Worm (Caenorhabditis elegans) whole organism, young adult: ENCODE measurements around the gene T22C8.1.

Source experiments
- B0019.2 ChIP-seq: fragments of 200-800 bp; sonication (Bioruptor generic); conservative IDR thresholded peaks from 2 replicates; pipeline ENCODE4 v1.3.6; 2022; ENCODE audit warnings: missing genetic modification reagents, missing genetic modification characterization, missing compliant biosample characterization
- B0261.1 ChIP-seq: sonication (generic microtip); optimal IDR thresholded peaks from 2 replicates; lab custom pipeline; 2016; ENCODE audit warnings: mild to moderate bottlenecking, missing genetic modification characterization, moderate library complexity, missing compliant biosample characterization
- B0336.3 ChIP-seq: fragments of 200-800 bp; sonication (Bioruptor generic); IDR thresholded peaks from 2 replicates; pipeline ENCODE4 v1.3.6; 2022; ENCODE audit warnings: missing genetic modification characterization, missing compliant biosample characterization
- C06A6.2 ChIP-seq: fragments of 200-800 bp; sonication (Bioruptor generic); conservative IDR thresholded peaks from 2 replicates; pipeline ENCODE4 v1.3.6; 2022; ENCODE audit warnings: missing genetic modification characterization, missing compliant biosample characterization
- C17E4.6 ChIP-seq: fragments of 200-800 bp; sonication (Bioruptor generic); IDR thresholded peaks from 2 replicates; pipeline ENCODE4 v1.3.6; 2022; ENCODE audit warnings: missing genetic modification reagents, missing genetic modification characterization, missing compliant biosample characterization
- D2030.7 ChIP-seq: fragments of 200-800 bp; sonication (Bioruptor generic); IDR thresholded peaks from 2 replicates; pipeline ENCODE4 v1.3.6; 2022; ENCODE audit warnings: missing genetic modification reagents, missing genetic modification characterization, missing compliant biosample characterization
- F23B12.7 ChIP-seq: sonication (generic microtip); optimal IDR thresholded peaks from 2 replicates; lab custom pipeline; 2017; ENCODE audit warnings: missing genetic modification characterization, mild to moderate bottlenecking, missing compliant biosample characterization, antibody characterized with exemption, moderate library complexity; ENCODE audit not compliant: insufficient read depth
- F33H1.4 ChIP-seq: fragments of 200-800 bp; sonication (Bioruptor generic); IDR thresholded peaks from 2 replicates; pipeline ENCODE4 v1.3.6; 2022; ENCODE audit warnings: missing genetic modification reagents, missing genetic modification characterization, missing compliant biosample characterization
- F57C9.4 ChIP-seq: sonication (generic microtip); optimal IDR thresholded peaks from 2 replicates; lab custom pipeline; 2017; ENCODE audit warnings: mild to moderate bottlenecking, missing genetic modification characterization, missing compliant biosample characterization
- T07F8.4 ChIP-seq: sonication (generic microtip); optimal IDR thresholded peaks from 2 replicates; lab custom pipeline; 2016; ENCODE audit warnings: mild to moderate bottlenecking, missing genetic modification characterization, moderate library complexity, missing compliant biosample characterization
- Y67H2A.10 ChIP-seq: fragments of 200-800 bp; sonication (Bioruptor generic); conservative IDR thresholded peaks from 2 replicates; pipeline ENCODE4 v1.3.6; 2022; ENCODE audit warnings: missing genetic modification reagents, missing genetic modification characterization, missing compliant biosample characterization
- Y95B8A.8 ChIP-seq: fragments of 200-800 bp; sonication (Bioruptor generic); IDR thresholded peaks from 2 replicates; pipeline ENCODE4 v1.3.6; 2022; ENCODE audit warnings: missing genetic modification reagents, missing genetic modification characterization, missing compliant biosample characterization
- ZK185.1 ChIP-seq: sonication (generic microtip); optimal IDR thresholded peaks from 2 replicates; lab custom pipeline; 2016; ENCODE audit warnings: mild to moderate bottlenecking, missing genetic modification characterization, missing compliant biosample characterization; ENCODE audit not compliant: poor library complexity, severe bottlenecking
- attf-3 ChIP-seq: fragments of 200-800 bp; sonication (Bioruptor generic); conservative IDR thresholded peaks from 2 replicates; pipeline ENCODE4 v1.3.6; 2022; ENCODE audit warnings: missing genetic modification reagents, missing genetic modification characterization, missing compliant biosample characterization
- ccch-3 ChIP-seq: fragments of 200-800 bp; sonication (Bioruptor generic); optimal IDR thresholded peaks from 2 replicates; lab custom pipeline; 2018; ENCODE audit warnings: mild to moderate bottlenecking, missing genetic modification characterization, missing compliant biosample characterization
- cebp-1 ChIP-seq, 2 experiments: fragments of 200-800 bp in 1 of 2; sonication (Bioruptor generic) in 1 of 2; sonication (generic microtip) in 1 of 2; IDR thresholded peaks in 1 of 2; optimal IDR thresholded peaks in 1 of 2; 2 replicates each; pipeline versions ENCODE4 v1.3.6 to Lab custom; 2017 to 2022; ENCODE audit warnings: missing compliant biosample characterization in 2 of 2, missing genetic modification characterization in 2 of 2, mild to moderate bottlenecking in 1 of 2, missing genetic modification reagents in 1 of 2, moderate library complexity in 1 of 2
- cebp-2 ChIP-seq: fragments of 200-800 bp; sonication (Bioruptor generic); IDR thresholded peaks from 2 replicates; pipeline ENCODE4 v1.3.6; 2022; ENCODE audit warnings: missing genetic modification characterization, missing compliant biosample characterization
- ceh-100 ChIP-seq: fragments of 200-800 bp; sonication (Bioruptor generic); IDR thresholded peaks from 2 replicates; pipeline ENCODE4 v1.3.6; 2022; ENCODE audit warnings: missing genetic modification reagents, missing genetic modification characterization, missing compliant biosample characterization
- ceh-79 ChIP-seq: sonication (generic microtip); optimal IDR thresholded peaks from 2 replicates; lab custom pipeline; 2017; ENCODE audit warnings: mild to moderate bottlenecking, missing genetic modification characterization, missing compliant biosample characterization
- dox-1 ChIP-seq: fragments of 200-800 bp; sonication (Bioruptor generic); IDR thresholded peaks from 2 replicates; pipeline ENCODE4 v1.3.6; 2022; ENCODE audit warnings: missing genetic modification reagents, missing genetic modification characterization, missing compliant biosample characterization
- egrh-3 ChIP-seq: fragments of 200-800 bp; sonication (Bioruptor generic); IDR thresholded peaks from 2 replicates; pipeline ENCODE4 v1.3.6; 2022; ENCODE audit warnings: missing genetic modification reagents, missing genetic modification characterization, missing compliant biosample characterization
- ekl-4 ChIP-seq: fragments of 200-800 bp; sonication (Bioruptor generic); IDR thresholded peaks from 2 replicates; pipeline ENCODE4 v1.3.6; 2022; ENCODE audit warnings: missing genetic modification reagents, missing genetic modification characterization, missing compliant biosample characterization
- gei-17 ChIP-seq: fragments of 200-800 bp; sonication (Bioruptor generic); optimal IDR thresholded peaks from 2 replicates; lab custom pipeline; 2018; ENCODE audit warnings: mild to moderate bottlenecking, missing genetic modification characterization, missing compliant biosample characterization
- hlh-26 ChIP-seq: fragments of 200-800 bp; sonication (Bioruptor generic); conservative IDR thresholded peaks from 2 replicates; pipeline ENCODE4 v1.3.6; 2022; ENCODE audit warnings: missing genetic modification reagents, missing genetic modification characterization, missing compliant biosample characterization
- hmg-20 ChIP-seq: fragments of 200-800 bp; sonication (Bioruptor generic); IDR thresholded peaks from 2 replicates; pipeline ENCODE4 v1.3.6; 2022; ENCODE audit warnings: missing genetic modification reagents, missing genetic modification characterization, missing compliant biosample characterization
- lag-1 ChIP-seq: fragments of 200-800 bp; sonication (Bioruptor generic); IDR thresholded peaks from 2 replicates; pipeline ENCODE4 v1.3.6; 2022; ENCODE audit warnings: missing genetic modification reagents, missing genetic modification characterization, missing compliant biosample characterization
- madf-3 ChIP-seq: fragments of 200-800 bp; sonication (Bioruptor generic); IDR thresholded peaks from 2 replicates; pipeline ENCODE4 v1.3.6; 2022; ENCODE audit warnings: missing genetic modification reagents, missing genetic modification characterization, missing compliant biosample characterization
- madf-6 ChIP-seq: fragments of 200-800 bp; sonication (Bioruptor generic); IDR thresholded peaks from 2 replicates; pipeline ENCODE4 v1.3.6; 2022; ENCODE audit warnings: missing genetic modification reagents, missing genetic modification characterization, missing compliant biosample characterization
- nfya-1 ChIP-seq: sonication (generic microtip); optimal IDR thresholded peaks from 2 replicates; lab custom pipeline; 2017; ENCODE audit warnings: antibody characterized with exemption, missing compliant biosample characterization, missing genetic modification characterization, borderline replicate concordance; ENCODE audit not compliant: insufficient read depth
- nhr-120 ChIP-seq: fragments of 200-800 bp; sonication (Bioruptor generic); IDR thresholded peaks from 2 replicates; pipeline ENCODE4 v1.3.6; 2022; ENCODE audit warnings: missing genetic modification characterization, missing compliant biosample characterization
- pha-4 ChIP-seq: fragments of 150-350 bp; sonication (generic microtip); optimal IDR thresholded peaks from 2 replicates; lab custom pipeline; 2014; ENCODE audit warnings: missing biosample characterization, missing genetic modification reagents, missing genetic modification characterization
- rpc-1 ChIP-seq, 2 experiments: fragments of 150-350 bp in 1 of 2; sonication (generic microtip) in 1 of 2; optimal IDR thresholded peaks; 2 replicates each; lab custom pipeline; 2014 to 2018; ENCODE audit warnings: missing biosample characterization in 1 of 2, missing genetic modification characterization in 1 of 2, missing genetic modification reagents in 1 of 2, missing genotype in 1 of 2
- snpc-1.3 ChIP-seq: sonication (generic microtip); optimal IDR thresholded peaks from 2 replicates; lab custom pipeline; 2017; ENCODE audit warnings: missing genetic modification characterization, mild to moderate bottlenecking, missing compliant biosample characterization, antibody characterized with exemption, moderate library complexity, missing genotype, missing genetic modification reagents; ENCODE audit not compliant: insufficient read depth
- snpc-4 ChIP-seq, 5 experiments: fragments of 150-350 bp in 1 of 5; sonication (generic microtip) in 4 of 5; optimal IDR thresholded peaks; 2 replicates each; lab custom pipeline; 2014 to 2018; ENCODE audit warnings: missing genetic modification characterization in 5 of 5, missing biosample characterization in 3 of 5, antibody characterized with exemption in 2 of 5, mild to moderate bottlenecking in 2 of 5, missing compliant biosample characterization in 2 of 5, missing genotype in 2 of 5, moderate library complexity in 2 of 5, missing genetic modification reagents in 1 of 5
- somi-1 ChIP-seq: fragments of 200-800 bp; sonication (Bioruptor generic); optimal IDR thresholded peaks from 2 replicates; lab custom pipeline; 2018; ENCODE audit warnings: mild to moderate bottlenecking, missing genetic modification characterization, missing compliant biosample characterization
- tlf-1 ChIP-seq: fragments of 200-800 bp; sonication (Bioruptor generic); optimal IDR thresholded peaks from 2 replicates; lab custom pipeline; 2018; ENCODE audit warnings: mild to moderate bottlenecking, missing genetic modification characterization, missing compliant biosample characterization
- zfh-2 ChIP-seq: fragments of 200-800 bp; sonication (Bioruptor generic); conservative IDR thresholded peaks from 2 replicates; pipeline ENCODE4 v1.3.6; 2022; ENCODE audit warnings: missing genetic modification reagents, missing genetic modification characterization, missing compliant biosample characterization
- zim-3 ChIP-seq: sonication (generic microtip); optimal IDR thresholded peaks from 2 replicates; lab custom pipeline; 2017; ENCODE audit warnings: mild to moderate bottlenecking, missing genetic modification characterization, moderate library complexity, missing compliant biosample characterization
- ztf-26 ChIP-seq: sonication (generic microtip); optimal IDR thresholded peaks from 2 replicates; lab custom pipeline; 2017; ENCODE audit warnings: missing genetic modification characterization, missing compliant biosample characterization
- ztf-3 ChIP-seq: fragments of 200-800 bp; sonication (Bioruptor generic); optimal IDR thresholded peaks from 2 replicates; lab custom pipeline; 2018; ENCODE audit warnings: mild to moderate bottlenecking, missing genetic modification characterization, missing compliant biosample characterization
- ztf-6 ChIP-seq: fragments of 200-800 bp; sonication (Bioruptor generic); IDR thresholded peaks from 2 replicates; pipeline ENCODE4 v1.3.6; 2022; ENCODE audit warnings: missing genetic modification reagents, missing genetic modification characterization, missing compliant biosample characterization

Gene T22C8.1

DNA sequence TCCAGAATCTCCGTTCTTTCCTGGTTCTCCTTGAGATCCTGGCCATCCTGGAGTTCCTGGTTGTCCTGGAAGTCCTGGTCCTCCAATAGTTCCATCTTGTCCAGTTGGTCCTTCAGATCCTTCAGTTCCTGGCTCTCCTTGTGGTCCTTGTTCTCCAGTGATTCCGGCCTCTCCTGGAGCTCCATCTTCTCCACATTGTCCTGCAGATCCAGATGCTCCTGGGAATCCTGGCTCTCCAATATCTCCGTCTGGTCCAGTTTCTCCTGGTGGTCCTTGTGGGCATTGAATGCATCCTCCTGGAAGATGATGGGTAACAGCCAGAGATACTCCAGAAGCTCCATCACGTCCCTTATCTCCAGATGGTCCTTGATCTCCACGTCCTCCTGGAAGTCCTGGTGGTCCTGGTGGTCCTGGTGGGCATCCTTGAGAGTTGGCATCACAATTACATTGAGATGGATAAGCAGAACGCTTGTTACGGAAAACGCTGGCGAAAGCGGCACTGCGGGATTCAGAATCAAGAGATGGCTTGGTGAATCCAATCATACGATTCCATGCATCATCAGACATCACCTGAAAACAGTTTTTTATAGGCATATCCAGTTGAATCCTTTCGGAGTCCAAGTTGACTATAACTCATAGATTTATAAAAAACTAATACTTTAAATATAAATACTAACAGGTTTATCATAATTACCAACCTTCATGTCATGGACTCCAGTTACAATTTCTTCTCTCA is 44.2 kb upstream of the T22C8.1 start:
- no peak for TF ChIP-seq cebp-1 (GFP tag; IDR thresholded peaks at IDR 0.05; lab: Robert Waterston, UW)
- no peak for TF ChIP-seq cebp-1 (tag; optimal IDR thresholded peaks at IDR 0.05; lab: Kevin White, UChicago)
- TF ChIP-seq rpc-1 (optimal IDR thresholded peaks at IDR 0.05; lab: Kevin White, UChicago), result no peak
- no peak for TF ChIP-seq rpc-1 (tag; optimal IDR thresholded peaks at IDR 0.05; lab: Kevin White, UChicago)
- TF ChIP-seq madf-3, result 0 out of 2 replicates have a peak, but pooled peaks have one; percentile 41
- TF ChIP-seq attf-3, result 0 out of 2 replicates have a peak, but pooled peaks have one; percentile 13
- TF ChIP-seq zfh-2 (GFP tag; lab: Robert Waterston, UW), result peak; percentile 56
- TF ChIP-seq C17E4.6 (GFP tag; lab: Robert Waterston, UW), result no peak
- TF ChIP-seq ceh-79, result peak; percentile 36
- 0 out of 2 replicates have a peak, but pooled peaks have one; percentile 43 for TF ChIP-seq dox-1

- TF ChIP-seq ztf-6 (GFP tag; lab: Robert Waterston, UW) (no peak), ZK185.1 (tag; lab: Kevin White, UChicago) (peak; percentile 58), gei-17 (GFP tag; lab: Kevin White, UChicago) (no peak), somi-1 (GFP tag; lab: Kevin White, UChicago) (no peak), F23B12.7 (tag; lab: Kevin White, UChicago) (peak; percentile 96), ceh-100 (GFP tag; lab: Robert Waterston, UW) (peak; percentile 48; the same call in 1 of the 2 replicates), pha-4 (tag; lab: Kevin White, UChicago) (peak; percentile 57), lag-1 (GFP tag; lab: Robert Waterston, UW) (no peak), nfya-1 (tag; lab: Kevin White, UChicago) (no peak), Y95B8A.8 (GFP tag; lab: Robert Waterston, UW) (0 out of 2 replicates have a peak, but pooled peaks have one; percentile 64), ztf-3 (GFP tag; lab: Kevin White, UChicago) (no peak), nhr-120 (GFP tag; lab: Robert Waterston, UW) (no peak), ekl-4 (GFP tag; lab: Robert Waterston, UW) (peak; percentile 81), F57C9.4 (no peak), B0336.3 (peak; percentile 65), hmg-20 (GFP tag; lab: Robert Waterston, UW) (no peak), zim-3 (no peak), B0019.2 (0 out of 2 replicates have a peak, but pooled peaks have one; percentile 27), cebp-2 (GFP tag; lab: Robert Waterston, UW) (no peak), D2030.7 (GFP tag; lab: Robert Waterston, UW) (peak; percentile 71), Y67H2A.10 (GFP tag; lab: Robert Waterston, UW) (no peak), egrh-3 (GFP tag; lab: Robert Waterston, UW) (no peak), T07F8.4 (no peak), hlh-26 (GFP tag; lab: Robert Waterston, UW) (no peak), F33H1.4 (peak; percentile 79), ztf-26 (peak; percentile 29), madf-6 (GFP tag; lab: Robert Waterston, UW) (peak; percentile 80), C06A6.2 (GFP tag; lab: Robert Waterston, UW) (no peak), B0261.1 (tag; lab: Kevin White, UChicago) (no peak), ccch-3 (GFP tag; lab: Kevin White, UChicago) (no peak), tlf-1 (GFP tag; lab: Kevin White, UChicago) (peak; percentile 64), snpc-4 (GFP tag; optimal IDR thresholded peaks at IDR 0.05; lab: Kevin White, UChicago) (peak; percentile 37), snpc-4 (tag; optimal IDR thresholded peaks at IDR 0.05; lab: Kevin White, UChicago) (peak; percentile 36 to 75 (median 56)), snpc-1.3 (tag; lab: Kevin White, UChicago) (peak; percentile 91)
These were observed 43.3 kb upstream of the T22C8.1 start, which contains the start of the genes col-38 and rpl-5 for ce11 chrII:8569038-8569977. col-38 (minus strand) TSS chrII:8569088. rpl-5 (plus strand) TSS chrII:8569927.
